Worm (Caenorhabditis elegans): ENCODE data around the gene F42A6.2.

ce11 chrIV:3345484-3345883 lies 4.2 kb downstream of the F42A6.2 start:
- no peak for TF ChIP-seq F13C5.2 (tag; optimal IDR thresholded peaks at IDR 0.05)
- TF ChIP-seq B0310.2 (tag; optimal IDR thresholded peaks at IDR 0.05), result no peak
- no peak for TF ChIP-seq tbx-11 (GFP tag; IDR thresholded peaks at IDR 0.05)
- TF ChIP-seq ama-1 (optimal IDR thresholded peaks at IDR 0.05), result no peak
- TF ChIP-seq tra-4 (tag; optimal IDR thresholded peaks at IDR 0.05), result no peak
- no peak for TF ChIP-seq hnd-1 (tag; optimal IDR thresholded peaks at IDR 0.05)
- TF ChIP-seq flt-1 (GFP tag; IDR thresholded peaks at IDR 0.05), result no peak
- TF ChIP-seq sea-1 (GFP tag; conservative IDR thresholded peaks at IDR 0.05), result no peak
- no peak for TF ChIP-seq ceh-36 (tag; optimal IDR thresholded peaks at IDR 0.05)
- no peak for TF ChIP-seq scrt-1 (GFP tag; IDR thresholded peaks at IDR 0.05)
- no peak for TF ChIP-seq tbx-37 (GFP tag; conservative IDR thresholded peaks at IDR 0.05)
- TF ChIP-seq hmbx-1 (tag; optimal IDR thresholded peaks at IDR 0.05), result no peak
- TF ChIP-seq pes-1 (GFP tag; IDR thresholded peaks at IDR 0.05), result no peak

Data from whole organism, early embryonic.